Worm (Caenorhabditis elegans) whole organism, late embryonic: Measurements from ENCODE around the gene srg-38.

Experiments
- C38D4.7 ChIP-seq: fragments of 200-800 bp; sonication (Bioruptor generic); optimal IDR thresholded peaks from 2 replicates; lab custom pipeline; 2018; ENCODE audit warnings: mild to moderate bottlenecking, missing genetic modification characterization, moderate library complexity, missing compliant biosample characterization
- F13H6.1 ChIP-seq: sonication (generic microtip); optimal IDR thresholded peaks from 2 replicates; lab custom pipeline; 2016; ENCODE audit warnings: missing genetic modification characterization, missing compliant biosample characterization
- Y22D7AL.16 ChIP-seq: sonication (generic microtip); optimal IDR thresholded peaks from 2 replicates; lab custom pipeline; 2016; ENCODE audit warnings: missing genetic modification characterization, missing compliant biosample characterization
- ama-1 ChIP-seq: fragments of 150-350 bp; optimal IDR thresholded peaks from 2 replicates; lab custom pipeline; 2014
- ceh-18 ChIP-seq: sonication (generic microtip); optimal IDR thresholded peaks from 2 replicates; lab custom pipeline; 2016; ENCODE audit warnings: missing genetic modification characterization, missing compliant biosample characterization
- ceh-19 ChIP-seq: fragments of 200-800 bp; sonication (Bioruptor generic); optimal IDR thresholded peaks from 2 replicates; lab custom pipeline; 2018; ENCODE audit warnings: mild to moderate bottlenecking, missing genetic modification characterization, missing compliant biosample characterization
- ceh-2 ChIP-seq: sonication (generic microtip); optimal IDR thresholded peaks from 2 replicates; lab custom pipeline; 2016; ENCODE audit warnings: missing genotype, missing genetic modification characterization, missing compliant biosample characterization
- ceh-22 ChIP-seq: sonication (generic microtip); optimal IDR thresholded peaks from 2 replicates; lab custom pipeline; 2017; ENCODE audit warnings: missing biosample characterization, missing genetic modification characterization
- ceh-24 ChIP-seq: sonication (generic microtip); optimal IDR thresholded peaks from 2 replicates; lab custom pipeline; 2016; ENCODE audit warnings: mild to moderate bottlenecking, missing genetic modification characterization, missing compliant biosample characterization
- ceh-30 ChIP-seq: fragments of 150-350 bp; optimal IDR thresholded peaks from 2 replicates; lab custom pipeline; 2014; ENCODE audit warnings: missing biosample characterization, missing genetic modification characterization
- ceh-31 ChIP-seq: sonication (generic microtip); optimal IDR thresholded peaks from 2 replicates; lab custom pipeline; 2016; ENCODE audit warnings: missing genetic modification characterization, missing compliant biosample characterization
- ceh-34 ChIP-seq: sonication (generic microtip); optimal IDR thresholded peaks from 2 replicates; lab custom pipeline; 2016; ENCODE audit warnings: mild to moderate bottlenecking, missing genetic modification characterization, missing compliant biosample characterization
- ceh-45 ChIP-seq: fragments of 200-800 bp; sonication (Bioruptor generic); IDR thresholded peaks from 2 replicates; pipeline ENCODE4 v1.3.6; 2022; ENCODE audit warnings: missing genetic modification reagents, missing genetic modification characterization, missing compliant biosample characterization
- ceh-48 ChIP-seq: sonication (generic microtip); optimal IDR thresholded peaks from 2 replicates; lab custom pipeline; 2016; ENCODE audit warnings: missing genetic modification characterization, inconsistent platforms, missing compliant biosample characterization
- ceh-9 ChIP-seq: sonication (generic microtip); optimal IDR thresholded peaks from 2 replicates; lab custom pipeline; 2016; ENCODE audit warnings: mild to moderate bottlenecking, missing genetic modification characterization, inconsistent platforms, missing compliant biosample characterization
- dmd-4 ChIP-seq: sonication (generic microtip); optimal IDR thresholded peaks from 2 replicates; lab custom pipeline; 2016; ENCODE audit warnings: borderline replicate concordance, missing genetic modification characterization, missing compliant biosample characterization
- dve-1 ChIP-seq: sonication (generic microtip); optimal IDR thresholded peaks from 2 replicates; lab custom pipeline; 2017; ENCODE audit warnings: antibody characterized with exemption, mild to moderate bottlenecking, missing genetic modification characterization, missing compliant biosample characterization
- elt-2 ChIP-seq: sonication (generic microtip); optimal IDR thresholded peaks from 2 replicates; lab custom pipeline; 2016; ENCODE audit warnings: missing genetic modification reagents, missing genetic modification characterization, missing compliant biosample characterization
- elt-4 ChIP-seq: sonication (generic microtip); optimal IDR thresholded peaks from 2 replicates; lab custom pipeline; 2016; ENCODE audit warnings: missing genetic modification characterization, missing compliant biosample characterization
- eyg-1 ChIP-seq: sonication (generic microtip); optimal IDR thresholded peaks from 2 replicates; lab custom pipeline; 2016; ENCODE audit warnings: missing genotype, missing genetic modification characterization, missing compliant biosample characterization
- fax-1 ChIP-seq: sonication (generic microtip); optimal IDR thresholded peaks from 2 replicates; lab custom pipeline; 2016; ENCODE audit warnings: missing genotype, missing genetic modification characterization, missing compliant biosample characterization
- fkh-6 ChIP-seq: sonication (generic microtip); optimal IDR thresholded peaks from 2 replicates; lab custom pipeline; 2016; ENCODE audit warnings: missing genetic modification characterization, missing compliant biosample characterization
- gmeb-2 ChIP-seq: sonication (generic microtip); optimal IDR thresholded peaks from 2 replicates; lab custom pipeline; 2016; ENCODE audit warnings: missing genetic modification characterization, inconsistent platforms, missing compliant biosample characterization
- hlh-13 ChIP-seq: fragments of 200-800 bp; sonication (Bioruptor generic); optimal IDR thresholded peaks from 2 replicates; lab custom pipeline; 2018; ENCODE audit warnings: mild to moderate bottlenecking, missing genetic modification characterization, missing compliant biosample characterization
- hlh-15 ChIP-seq: sonication (generic microtip); optimal IDR thresholded peaks from 2 replicates; lab custom pipeline; 2016; ENCODE audit warnings: missing genetic modification characterization, missing compliant biosample characterization
- hlh-6 ChIP-seq: sonication (generic microtip); optimal IDR thresholded peaks from 2 replicates; lab custom pipeline; 2016; ENCODE audit warnings: missing genotype, missing genetic modification characterization, missing compliant biosample characterization
- lim-6 ChIP-seq: sonication (generic microtip); optimal IDR thresholded peaks from 2 replicates; lab custom pipeline; 2016; ENCODE audit warnings: missing genetic modification characterization, missing compliant biosample characterization
- lin-11 ChIP-seq: fragments of 200-800 bp; sonication (Bioruptor generic); optimal IDR thresholded peaks from 2 replicates; lab custom pipeline; 2018; ENCODE audit warnings: mild to moderate bottlenecking, missing genetic modification characterization, missing compliant biosample characterization
- madf-2 ChIP-seq: sonication (generic microtip); optimal IDR thresholded peaks from 2 replicates; lab custom pipeline; 2017; ENCODE audit warnings: missing genetic modification characterization, missing compliant biosample characterization
- mec-3 ChIP-seq: sonication (generic microtip); optimal IDR thresholded peaks from 2 replicates; lab custom pipeline; 2016; ENCODE audit warnings: borderline replicate concordance, missing genetic modification characterization, missing compliant biosample characterization
- nfya-1 ChIP-seq: sonication (generic microtip); optimal IDR thresholded peaks from 2 replicates; lab custom pipeline; 2017; ENCODE audit warnings: missing genetic modification characterization, mild to moderate bottlenecking, missing compliant biosample characterization, antibody characterized with exemption, moderate library complexity
- nhr-232 ChIP-seq: sonication (generic microtip); optimal IDR thresholded peaks from 2 replicates; lab custom pipeline; 2016; ENCODE audit warnings: missing genetic modification characterization, missing compliant biosample characterization
- npax-4 ChIP-seq: sonication (generic microtip); optimal IDR thresholded peaks from 2 replicates; lab custom pipeline; 2016; ENCODE audit warnings: missing genetic modification characterization, missing compliant biosample characterization
- odd-2 ChIP-seq: sonication (generic microtip); optimal IDR thresholded peaks from 2 replicates; lab custom pipeline; 2017; ENCODE audit warnings: antibody characterized with exemption, mild to moderate bottlenecking, missing genetic modification characterization, missing compliant biosample characterization
- pag-3 ChIP-seq: sonication (generic microtip); optimal IDR thresholded peaks from 2 replicates; lab custom pipeline; 2016; ENCODE audit warnings: missing compliant biosample characterization, missing genetic modification characterization, borderline replicate concordance
- pat-9 ChIP-seq: fragments of 200-800 bp; sonication (Bioruptor generic); optimal IDR thresholded peaks from 2 replicates; lab custom pipeline; 2018; ENCODE audit warnings: mild to moderate bottlenecking, missing genetic modification characterization, moderate library complexity, missing compliant biosample characterization
- pax-1 ChIP-seq: fragments of 150-350 bp; optimal IDR thresholded peaks from 2 replicates; lab custom pipeline; 2014; ENCODE audit warnings: missing biosample characterization, missing genetic modification characterization
- pha-2 ChIP-seq: sonication (generic microtip); optimal IDR thresholded peaks from 2 replicates; lab custom pipeline; 2017; ENCODE audit warnings: mild to moderate bottlenecking, missing genetic modification characterization, missing compliant biosample characterization
- pha-4 ChIP-seq: fragments of 150-350 bp; optimal IDR thresholded peaks from 2 replicates; lab custom pipeline; 2018; ENCODE audit warnings: missing biosample characterization, missing genetic modification reagents, missing genetic modification characterization
- rnt-1 ChIP-seq: sonication (generic microtip); optimal IDR thresholded peaks from 2 replicates; lab custom pipeline; 2016; ENCODE audit warnings: missing genetic modification characterization, missing compliant biosample characterization
- sox-2 ChIP-seq: fragments of 200-800 bp; sonication (Bioruptor generic); IDR thresholded peaks from 2 replicates; pipeline ENCODE4 v1.3.6; 2022; ENCODE audit warnings: missing genetic modification reagents, missing genetic modification characterization, missing compliant biosample characterization
- sox-4 ChIP-seq: sonication (generic microtip); optimal IDR thresholded peaks from 2 replicates; lab custom pipeline; 2017; ENCODE audit warnings: mild to moderate bottlenecking, missing genetic modification characterization, inconsistent platforms, missing compliant biosample characterization
- tbx-7 ChIP-seq: sonication (generic microtip); optimal IDR thresholded peaks from 2 replicates; lab custom pipeline; 2016; ENCODE audit warnings: missing genotype, missing genetic modification characterization, missing compliant biosample characterization
- ttx-3 ChIP-seq: sonication (generic microtip); optimal IDR thresholded peaks from 2 replicates; lab custom pipeline; 2016; ENCODE audit warnings: missing genetic modification reagents, missing genetic modification characterization, missing compliant biosample characterization
- unc-3 ChIP-seq, 2 experiments: fragments of 200-800 bp in 1 of 2; sonication (Bioruptor generic) in 1 of 2; sonication (generic microtip) in 1 of 2; conservative IDR thresholded peaks in 1 of 2; optimal IDR thresholded peaks in 1 of 2; 2 replicates each; pipeline versions ENCODE4 v1.3.6 to Lab custom; 2016 to 2022; ENCODE audit warnings: missing compliant biosample characterization in 2 of 2, missing genetic modification characterization in 2 of 2, missing genetic modification reagents in 1 of 2
- unc-55 ChIP-seq: sonication (generic microtip); optimal IDR thresholded peaks from 2 replicates; lab custom pipeline; 2017; ENCODE audit warnings: missing biosample characterization, missing genetic modification reagents, missing genetic modification characterization
- unc-86 ChIP-seq: sonication (generic microtip); optimal IDR thresholded peaks from 2 replicates; lab custom pipeline; 2016; ENCODE audit warnings: missing genetic modification characterization, missing compliant biosample characterization
- zip-5 ChIP-seq: sonication (generic microtip); optimal IDR thresholded peaks from 2 replicates; lab custom pipeline; 2016; ENCODE audit warnings: missing genetic modification characterization, missing compliant biosample characterization
- ztf-16 ChIP-seq: sonication (generic microtip); optimal IDR thresholded peaks from 2 replicates; lab custom pipeline; 2017; ENCODE audit warnings: missing genetic modification characterization, missing compliant biosample characterization

The srg-38 gene

ce11 chrV:11113607-11114006 lies 41.8 kb downstream of the srg-38 start, which contains the start of gene math-33:
Gene math-33 (plus strand): TSS chrV:11113907.
- TF ChIP-seq sox-2 (no peak), ceh-22 (no peak), unc-55 (GFP tag; lab: Kevin White, UChicago) (no peak), hlh-6 (tag; lab: Kevin White, UChicago) (no peak), hlh-15 (no peak), ceh-45 (GFP tag; lab: Robert Waterston, UW) (no peak)
- TF ChIP-seq, all 69 proteins: peak for 0

DNA sequence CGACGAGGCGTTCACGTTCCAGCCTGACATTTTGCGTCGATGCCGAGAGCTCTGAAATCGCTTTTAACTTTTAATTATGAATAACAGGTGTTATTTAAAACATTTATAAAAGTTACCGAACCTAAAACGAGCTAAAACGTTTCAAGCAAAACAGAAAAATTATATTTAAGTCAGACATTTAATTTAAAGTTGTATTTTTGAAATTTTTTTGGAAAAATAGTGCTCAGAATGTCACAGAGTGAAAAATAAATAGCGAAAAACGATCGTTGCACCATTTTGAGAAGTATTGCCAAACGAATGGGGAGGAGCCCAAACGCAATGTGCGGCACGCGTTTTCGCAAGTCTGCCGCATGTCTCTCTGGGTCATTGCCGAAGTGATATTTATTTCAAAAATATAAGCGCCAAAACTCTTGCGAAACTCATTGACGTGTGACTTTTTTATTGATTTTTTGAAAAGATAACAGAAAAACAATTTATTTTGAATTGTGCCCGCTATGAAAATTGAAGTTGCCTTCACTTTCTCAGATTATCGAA lies 42.3 kb downstream of the srg-38 start, which contains the start of gene erfa-3:
Gene erfa-3, minus strand, starts transcription at position 51 of the 534 bp plus-strand sequence.
- TF ChIP-seq eyg-1 (tag; lab: Kevin White, UChicago) (no peak), ztf-16 (tag; lab: Kevin White, UChicago) (peak; percentile 63), elt-2 (tag; lab: Kevin White, UChicago) (peak; percentile 90), lin-11 (tag; lab: Kevin White, UChicago) (peak; percentile 54), madf-2 (tag; lab: Kevin White, UChicago) (peak; percentile 67), F13H6.1 (tag; lab: Kevin White, UChicago) (peak; percentile 63), dmd-4 (peak; percentile 32), Y22D7AL.16 (tag; lab: Kevin White, UChicago) (peak; percentile 52), pat-9 (tag; lab: Kevin White, UChicago) (peak; percentile 75), elt-4 (tag; lab: Kevin White, UChicago) (no peak), ceh-2 (tag; lab: Kevin White, UChicago) (peak; percentile 65), ceh-30 (no peak), unc-3 (GFP tag; conservative IDR thresholded peaks at IDR 0.05; lab: Robert Waterston, UW) (no peak), unc-3 (tag; optimal IDR thresholded peaks at IDR 0.05; lab: Kevin White, UChicago) (peak; percentile 68), ceh-9 (tag; lab: Kevin White, UChicago) (no peak), ceh-22 (no peak), rnt-1 (tag; lab: Kevin White, UChicago) (peak; percentile 69), nfya-1 (peak; percentile 73), npax-4 (tag; lab: Kevin White, UChicago) (peak; percentile 45), dve-1 (no peak), fax-1 (tag; lab: Kevin White, UChicago) (peak; percentile 76), lim-6 (tag; lab: Kevin White, UChicago) (peak; percentile 49), ceh-18 (tag; lab: Kevin White, UChicago) (peak; percentile 52), ceh-34 (tag; lab: Kevin White, UChicago) (peak; percentile 84), C38D4.7 (GFP tag; lab: Kevin White, UChicago) (peak; percentile 71), pha-2 (tag; lab: Kevin White, UChicago) (peak; percentile 85), sox-2 (peak; percentile 45; the same call in 1 of the 2 replicates), odd-2 (tag; lab: Kevin White, UChicago) (peak; percentile 68), gmeb-2 (tag; lab: Kevin White, UChicago) (peak; percentile 69), pax-1 (tag; lab: Kevin White, UChicago) (peak; percentile 63), nhr-232 (peak; percentile 62), ceh-31 (tag; lab: Kevin White, UChicago) (peak; percentile 70), hlh-13 (GFP tag; lab: Kevin White, UChicago) (peak; percentile 18), pag-3 (no peak), tbx-7 (tag; lab: Kevin White, UChicago) (peak; percentile 44), hlh-6 (tag; lab: Kevin White, UChicago) (peak; percentile 72), ama-1 (lab: Kevin White, UChicago) (no peak), pha-4 (tag; lab: Kevin White, UChicago) (no peak), hlh-15 (peak; percentile 75), ceh-24 (tag; lab: Kevin White, UChicago) (peak; percentile 51), ceh-19 (GFP tag; lab: Kevin White, UChicago) (peak; percentile 82), sox-4 (tag; lab: Kevin White, UChicago) (peak; percentile 72), mec-3 (tag; lab: Kevin White, UChicago) (no peak), zip-5 (tag; lab: Kevin White, UChicago) (peak; percentile 37), fkh-6 (tag; lab: Kevin White, UChicago) (peak; percentile 73), ttx-3 (tag; lab: Kevin White, UChicago) (peak; percentile 81), ceh-48 (peak; percentile 51), unc-86 (tag; lab: Kevin White, UChicago) (peak; percentile 74)
